Worm (Caenorhabditis elegans) whole organism, mixed stage, embryonic: ENCODE results near the gene msp-56.

ENCODE experiments used
- blmp-1 ChIP-seq: fragments of 150-350 bp; optimal IDR thresholded peaks from 2 replicates; lab custom pipeline; 2014; ENCODE audit warnings: missing biosample characterization, missing genetic modification characterization
- ceh-39 ChIP-seq: fragments of 150-350 bp; optimal IDR thresholded peaks from 2 replicates; lab custom pipeline; 2014; ENCODE audit warnings: missing biosample characterization, missing genetic modification characterization
- ceh-43 ChIP-seq: fragments of 200-800 bp; sonication (Bioruptor generic); optimal IDR thresholded peaks from 2 replicates; lab custom pipeline; 2018; ENCODE audit warnings: mild to moderate bottlenecking, missing genetic modification characterization, moderate library complexity, missing compliant biosample characterization
- ceh-83 ChIP-seq: fragments of 200-800 bp; sonication (Bioruptor generic); optimal IDR thresholded peaks from 2 replicates; lab custom pipeline; 2018; ENCODE audit warnings: mild to moderate bottlenecking, missing genetic modification characterization, missing compliant biosample characterization
- ces-1 ChIP-seq: fragments of 150-350 bp; optimal IDR thresholded peaks from 2 replicates; lab custom pipeline; 2014; ENCODE audit warnings: missing biosample characterization, missing genetic modification reagents, missing genetic modification characterization
- drap-1 ChIP-seq: fragments of 200-800 bp; sonication (Bioruptor generic); optimal IDR thresholded peaks from 3 replicates; lab custom pipeline; 2018; ENCODE audit warnings: mild to moderate bottlenecking, missing genetic modification characterization, missing compliant biosample characterization
- elt-1 ChIP-seq: sonication (generic microtip); optimal IDR thresholded peaks from 2 replicates; lab custom pipeline; 2017; ENCODE audit warnings: missing genetic modification characterization, mild to moderate bottlenecking, missing compliant biosample characterization, antibody characterized with exemption, moderate library complexity, borderline replicate concordance; ENCODE audit not compliant: insufficient read depth
- elt-3 ChIP-seq: fragments of 150-350 bp; optimal IDR thresholded peaks from 2 replicates; lab custom pipeline; 2014; ENCODE audit warnings: missing biosample characterization, missing genetic modification characterization
- flh-1 ChIP-seq: fragments of 200-800 bp; sonication (Bioruptor generic); optimal IDR thresholded peaks from 2 replicates; lab custom pipeline; 2018; ENCODE audit warnings: mild to moderate bottlenecking, missing genetic modification characterization, moderate library complexity, missing compliant biosample characterization
- ham-2 ChIP-seq: fragments of 200-800 bp; sonication (Bioruptor generic); optimal IDR thresholded peaks from 2 replicates; lab custom pipeline; 2018; ENCODE audit warnings: mild to moderate bottlenecking, missing genetic modification characterization, missing compliant biosample characterization
- lin-32 ChIP-seq: fragments of 200-800 bp; sonication (Bioruptor generic); optimal IDR thresholded peaks from 2 replicates; lab custom pipeline; 2018; ENCODE audit warnings: mild to moderate bottlenecking, missing genetic modification characterization, missing compliant biosample characterization
- lsy-2 ChIP-seq: fragments of 150-350 bp; optimal IDR thresholded peaks from 2 replicates; lab custom pipeline; 2014; ENCODE audit warnings: missing biosample characterization, missing genetic modification characterization
- mab-5 ChIP-seq: fragments of 150-350 bp; optimal IDR thresholded peaks from 2 replicates; lab custom pipeline; 2014; ENCODE audit warnings: missing biosample characterization, missing genetic modification characterization
- mep-1 ChIP-seq: fragments of 150-350 bp; optimal IDR thresholded peaks from 2 replicates; lab custom pipeline; 2017; ENCODE audit warnings: missing biosample characterization, missing genetic modification reagents, missing genetic modification characterization, inconsistent platforms
- mls-2 ChIP-seq: sonication (generic microtip); optimal IDR thresholded peaks from 2 replicates; lab custom pipeline; 2016; ENCODE audit warnings: mild to moderate bottlenecking, missing genetic modification characterization, moderate library complexity, missing compliant biosample characterization
- nhr-12 ChIP-seq: fragments of 150-350 bp; optimal IDR thresholded peaks from 2 replicates; lab custom pipeline; 2014; ENCODE audit warnings: missing biosample characterization, missing genetic modification characterization
- nhr-237 ChIP-seq: fragments of 150-350 bp; optimal IDR thresholded peaks from 2 replicates; lab custom pipeline; 2014; ENCODE audit warnings: missing biosample characterization, missing genetic modification characterization
- nhr-28 ChIP-seq: fragments of 150-350 bp; optimal IDR thresholded peaks from 2 replicates; lab custom pipeline; 2014; ENCODE audit warnings: missing biosample characterization, missing genetic modification characterization
- pha-4 ChIP-seq: fragments of 150-350 bp; optimal IDR thresholded peaks from 2 replicates; lab custom pipeline; 2018; ENCODE audit warnings: missing biosample characterization, missing genetic modification reagents, missing genetic modification characterization
- sem-2 ChIP-seq: fragments of 200-800 bp; sonication (Bioruptor generic); optimal IDR thresholded peaks from 2 replicates; lab custom pipeline; 2018; ENCODE audit warnings: mild to moderate bottlenecking, missing genetic modification characterization, missing compliant biosample characterization
- snpc-4 ChIP-seq: fragments of 150-350 bp; optimal IDR thresholded peaks from 2 replicates; lab custom pipeline; 2014; ENCODE audit warnings: missing biosample characterization, missing genetic modification characterization
- sptf-1 ChIP-seq: sonication (generic microtip); optimal IDR thresholded peaks from 2 replicates; lab custom pipeline; 2017; ENCODE audit warnings: mild to moderate bottlenecking, missing genetic modification characterization, moderate library complexity, missing compliant biosample characterization
- tbx-8 ChIP-seq: fragments of 200-800 bp; sonication (Bioruptor generic); optimal IDR thresholded peaks from 2 replicates; lab custom pipeline; 2018; ENCODE audit warnings: mild to moderate bottlenecking, missing genetic modification characterization, moderate library complexity, missing compliant biosample characterization
- unc-120 ChIP-seq: sonication (generic microtip); optimal IDR thresholded peaks from 2 replicates; lab custom pipeline; 2017; ENCODE audit warnings: missing genetic modification characterization, missing compliant biosample characterization; ENCODE audit not compliant: poor library complexity, severe bottlenecking
- unc-39 ChIP-seq: fragments of 150-350 bp; optimal IDR thresholded peaks from 2 replicates; lab custom pipeline; 2014; ENCODE audit warnings: missing biosample characterization, missing genetic modification characterization
- unc-62 ChIP-seq: fragments of 150-350 bp; optimal IDR thresholded peaks from 2 replicates; lab custom pipeline; 2014; ENCODE audit warnings: missing biosample characterization, missing genetic modification reagents, missing genetic modification characterization
- zip-8 ChIP-seq: fragments of 150-350 bp; optimal IDR thresholded peaks from 2 replicates; lab custom pipeline; 2014; ENCODE audit warnings: missing biosample characterization, missing genetic modification characterization
- ztf-11 ChIP-seq: fragments of 150-350 bp; optimal IDR thresholded peaks from 2 replicates; lab custom pipeline; 2014; ENCODE audit warnings: missing biosample characterization, missing genetic modification characterization

Gene msp-56

DNA sequence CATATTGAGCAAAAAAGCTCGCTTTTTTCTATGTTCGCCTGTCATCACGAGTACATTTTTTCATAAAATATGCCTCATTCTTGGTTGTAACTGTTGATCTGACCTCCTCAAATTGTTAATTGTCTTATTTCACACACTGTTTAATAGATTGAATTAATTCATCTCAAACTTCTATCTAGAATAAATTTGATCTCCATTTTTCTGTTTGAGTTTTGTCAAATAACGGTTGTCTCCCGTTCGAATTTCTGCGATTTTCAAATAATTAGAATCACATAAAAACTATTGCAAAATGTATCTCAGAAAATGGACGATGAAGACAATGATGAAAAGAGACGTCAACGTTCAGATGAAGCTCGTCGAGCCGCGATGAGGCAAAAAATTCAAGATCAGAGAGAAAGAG lies 20.6 kb downstream of the msp-56 start, which contains the start of gene K07F5.14:
Gene K07F5.14, plus strand, starts transcription at position 301 of the 400 bp plus-strand sequence.
- TF ChIP-seq unc-39 (tag; lab: Kevin White, UChicago) (no peak), nhr-28 (tag; lab: Kevin White, UChicago) (no peak)

DNA sequence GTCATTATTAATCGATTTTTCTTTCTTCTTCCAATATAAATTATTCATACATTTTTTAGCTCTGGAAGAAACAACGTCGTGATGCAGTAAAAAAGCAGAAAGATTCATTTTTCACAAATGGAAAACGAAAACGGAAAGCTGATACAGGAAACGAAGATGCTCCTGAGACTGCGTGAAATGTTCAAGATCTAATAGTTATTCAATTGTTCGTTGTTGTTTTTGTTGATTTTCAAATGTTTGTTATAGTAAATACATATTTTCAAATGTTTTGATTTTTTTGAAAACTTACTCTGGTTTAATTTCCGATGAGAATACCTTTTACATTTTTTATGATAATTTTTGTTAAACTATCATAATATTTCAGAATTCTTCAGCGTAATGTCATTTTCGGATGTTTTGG lies 22.5 kb downstream of the msp-56 start, which contains the start of gene K07F5.16:
Gene K07F5.16, plus strand, starts transcription at position 301 of the 400 bp plus-strand sequence.
- TF ChIP-seq drap-1 (no peak), lsy-2 (tag; lab: Kevin White, UChicago) (no peak), blmp-1 (tag; lab: Kevin White, UChicago) (no peak), ces-1 (GFP tag; lab: Kevin White, UChicago) (no peak), lin-32 (GFP tag; lab: Kevin White, UChicago) (no peak), ham-2 (no peak)

DNA sequence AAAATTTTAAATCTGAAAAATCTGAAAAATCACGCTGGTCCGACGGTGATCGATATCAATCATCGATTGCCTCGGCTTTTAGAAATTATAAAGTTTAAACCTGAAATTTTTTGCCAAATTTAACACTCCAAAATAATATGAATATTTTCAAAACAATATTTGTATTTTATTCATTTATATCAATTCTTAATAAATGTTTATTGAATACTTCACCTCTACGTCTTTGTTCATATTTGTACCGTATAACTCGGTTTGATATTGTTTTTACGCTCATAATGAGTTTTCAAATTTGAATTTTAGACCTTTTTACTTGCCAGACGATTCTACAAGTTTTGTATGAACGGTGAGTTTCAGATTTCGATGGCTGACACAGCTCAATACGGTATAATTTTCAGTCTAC lies 23.4 kb downstream of the msp-56 start, which contains the start of the genes K07F5.15 and K07F5.22:
Gene K07F5.15, plus strand, starts transcription at position 301 of the 400 bp plus-strand sequence.
Gene K07F5.22, plus strand, starts transcription at position 301 of the 400 bp plus-strand sequence.
- TF ChIP-seq elt-3 (tag; lab: Kevin White, UChicago) (no peak), snpc-4 (tag; lab: Kevin White, UChicago) (no peak), mep-1 (no peak), unc-39 (tag; lab: Kevin White, UChicago) (no peak), zip-8 (tag; lab: Kevin White, UChicago) (no peak), drap-1 (no peak), tbx-8 (GFP tag; lab: Kevin White, UChicago) (no peak), lin-32 (GFP tag; lab: Kevin White, UChicago) (no peak), ces-1 (GFP tag; lab: Kevin White, UChicago) (no peak)

DNA sequence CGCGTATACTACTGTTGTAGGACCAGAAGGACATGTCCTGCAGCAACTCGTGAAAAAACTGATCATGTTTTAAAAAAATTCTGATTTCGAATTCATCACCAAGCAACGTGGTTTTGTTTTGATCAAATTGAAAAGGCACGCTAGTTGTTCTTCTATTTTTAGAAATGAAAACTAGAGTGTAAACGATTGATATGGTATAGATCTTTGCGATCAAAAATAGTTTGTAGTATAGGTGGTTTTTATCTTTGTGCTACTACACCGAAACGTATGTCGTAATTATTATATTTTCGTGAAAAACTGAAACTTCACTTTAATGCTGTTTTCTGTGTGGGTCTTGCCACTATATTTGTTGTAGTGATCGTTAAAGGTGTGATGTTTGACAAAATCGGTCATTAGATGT lies 25.5 kb downstream of the msp-56 start:
- TF ChIP-seq sem-2 (GFP tag; lab: Kevin White, UChicago), result no peak

DNA sequence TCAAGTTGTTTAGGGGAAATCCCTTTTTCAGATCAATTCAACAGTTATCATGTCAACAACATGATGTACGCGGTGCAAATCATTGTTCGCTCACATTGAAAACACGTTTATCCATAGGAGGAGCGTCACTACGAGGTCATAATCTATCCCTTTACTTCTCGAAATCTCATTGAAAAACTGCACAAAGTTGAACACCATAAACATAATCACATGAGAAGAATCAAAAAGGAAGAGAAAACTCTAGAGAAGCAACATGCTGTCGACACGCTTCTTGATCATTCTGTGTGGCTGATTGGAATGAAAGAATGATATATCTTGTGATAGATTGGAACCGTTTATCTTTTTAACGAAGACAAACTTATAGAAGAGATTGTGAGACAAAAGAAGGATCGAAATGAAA lies 26.6 kb downstream of the msp-56 start:
- TF ChIP-seq elt-1, result no peak
- no peak for TF ChIP-seq drap-1
- no peak for TF ChIP-seq unc-62
- TF ChIP-seq unc-120 (tag; lab: Kevin White, UChicago), result no peak
- TF ChIP-seq sem-2 (GFP tag; lab: Kevin White, UChicago), result no peak
- no peak for TF ChIP-seq nhr-28 (tag; lab: Kevin White, UChicago)
- TF ChIP-seq sptf-1 (tag; lab: Kevin White, UChicago), result no peak
- no peak for TF ChIP-seq ceh-39
- no peak for TF ChIP-seq nhr-12 (tag; lab: Kevin White, UChicago)
- TF ChIP-seq ceh-43 (GFP tag; lab: Kevin White, UChicago), result no peak
- no peak for TF ChIP-seq mls-2 (tag; lab: Kevin White, UChicago)

DNA sequence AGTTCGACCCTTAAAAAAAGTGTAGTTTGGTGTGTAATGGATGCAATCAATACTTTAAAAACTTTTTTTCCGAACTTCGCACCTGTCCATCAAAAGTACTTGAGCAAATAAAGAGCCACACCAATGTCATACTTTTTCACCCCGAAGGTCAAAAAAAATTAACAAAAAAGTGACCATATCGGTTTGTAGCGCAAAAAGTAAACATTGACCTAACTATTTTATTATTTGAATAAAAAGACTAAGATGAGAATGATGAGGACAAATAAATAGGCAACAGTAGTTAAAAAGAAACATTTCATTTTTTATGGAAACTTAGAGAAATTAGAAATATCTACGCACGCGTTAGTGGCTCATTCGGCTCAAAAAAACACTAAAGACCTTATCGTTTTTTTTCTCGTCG lies 28.0 kb downstream of the msp-56 start:
- TF ChIP-seq ztf-11 (tag; lab: Kevin White, UChicago) (no peak), tbx-8 (GFP tag; lab: Kevin White, UChicago) (no peak), lin-32 (GFP tag; lab: Kevin White, UChicago) (no peak), mls-2 (tag; lab: Kevin White, UChicago) (no peak), elt-1 (no peak), mab-5 (no peak), flh-1 (GFP tag; lab: Kevin White, UChicago) (no peak), zip-8 (tag; lab: Kevin White, UChicago) (no peak), pha-4 (no peak), ceh-83 (GFP tag; lab: Kevin White, UChicago) (no peak)

DNA sequence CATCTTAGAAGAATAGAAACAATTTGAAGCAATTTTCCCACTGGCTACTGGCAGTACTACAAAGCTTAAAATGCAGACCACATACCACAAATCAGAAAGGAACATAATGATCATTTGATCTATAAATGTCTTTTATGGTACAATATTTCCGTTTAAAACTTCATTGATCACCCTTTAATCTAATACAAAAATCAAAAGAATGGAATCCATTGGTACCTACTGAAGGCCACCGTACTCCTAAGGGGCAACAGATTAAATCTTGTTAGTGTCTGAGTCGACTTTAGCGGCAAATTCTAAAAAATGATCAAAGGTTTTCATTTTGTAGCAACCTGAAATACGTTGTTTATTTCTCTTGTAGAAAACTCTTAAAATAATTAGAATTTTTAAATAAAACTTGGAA lies 30.9 kb downstream of the msp-56 start:
- no peak for TF ChIP-seq ztf-11 (tag; lab: Kevin White, UChicago)
- TF ChIP-seq ceh-83 (GFP tag; lab: Kevin White, UChicago), result no peak
- no peak for TF ChIP-seq nhr-237 (tag; lab: Kevin White, UChicago)
- TF ChIP-seq drap-1, result no peak
- TF ChIP-seq elt-3 (tag; lab: Kevin White, UChicago), result no peak
- TF ChIP-seq snpc-4 (tag; lab: Kevin White, UChicago), result no peak
- no peak for TF ChIP-seq lin-32 (GFP tag; lab: Kevin White, UChicago)
